Fruit fly (Drosophila melanogaster) S2 (cell line): ENCODE results near the gene CG3655.

Source experiments
- CG8478 ChIP-seq: fragments of >200 bp; optimal IDR thresholded peaks from 2 replicates; lab custom pipeline; 2018
- CTCF ChIP-seq, 2 experiments: fragments of >200 bp; optimal IDR thresholded peaks; 2 replicates each; lab custom pipeline; 2018

- TF ChIP-seq CTCF (optimal IDR thresholded peaks at IDR 0.05; lab: Kevin White, UChicago) (no peak), CG8478 (lab: Kevin White, UChicago) (no peak)
Measured at dm6 chrX:1090408-1090807, 44.3 kb downstream of the CG3655 start.
